Fruit fly (Drosophila melanogaster): ENCODE results near the gene scf.

scf gene

dm6 chr3L:1307005-1307632, 8.6 kb downstream of the scf start, which contains the start of the genes Ctr9 and Nt5a (continued):
- peak; percentile 49 for TF ChIP-seq Aef1 (GFP tag; IDR thresholded peaks at IDR 0.05)
- peak; percentile 79 for TF ChIP-seq kni (GFP tag; optimal IDR thresholded peaks at IDR 0.05)
- peak; percentile 27 for TF ChIP-seq CG8388 (GFP tag; optimal IDR thresholded peaks at IDR 0.05)
- no peak for TF ChIP-seq CG18476 (GFP tag; optimal IDR thresholded peaks at IDR 0.05)
- no peak for TF ChIP-seq Bdp1 (GFP tag; optimal IDR thresholded peaks at IDR 0.05)
- TF ChIP-seq NfI (GFP tag; optimal IDR thresholded peaks at IDR 0.05): peak; percentile 66
- TF ChIP-seq jigr1 (GFP tag; IDR thresholded peaks at IDR 0.05): no peak
- TF ChIP-seq D (optimal IDR thresholded peaks at IDR 0.05): no peak
- TF ChIP-seq D (GFP tag; optimal IDR thresholded peaks at IDR 0.05): no peak
- TF ChIP-seq CG6683 (GFP tag; optimal IDR thresholded peaks at IDR 0.05): peak; percentile 31
- TF ChIP-seq CG8765 (GFP tag; IDR thresholded peaks at IDR 0.05): no peak
- no peak for TF ChIP-seq CG15696 (tag; optimal IDR thresholded peaks at IDR 0.05)
- TF ChIP-seq Eip74EF (GFP tag; optimal IDR thresholded peaks at IDR 0.05): peak in 1 of 2 experiments; percentile 47
- TF ChIP-seq Rx (GFP tag; IDR thresholded peaks at IDR 0.05): no peak
- TF ChIP-seq corto (GFP tag; optimal IDR thresholded peaks at IDR 0.05): no peak
- TF ChIP-seq CG12155 (GFP tag; optimal IDR thresholded peaks at IDR 0.05): peak; percentile 52
- peak; percentile 44 for TF ChIP-seq CG9215 (GFP tag; IDR thresholded peaks at IDR 0.05)
- no peak; the same call in 1 of the 2 replicates for TF ChIP-seq lmd (GFP tag; IDR thresholded peaks at IDR 0.05)
- peak; percentile 21 for TF ChIP-seq CG13296 (GFP tag; optimal IDR thresholded peaks at IDR 0.05)
- peak; percentile 17 for TF ChIP-seq zf30C (GFP tag; optimal IDR thresholded peaks at IDR 0.05)
- no peak for TF ChIP-seq CG2875 (GFP tag; optimal IDR thresholded peaks at IDR 0.05)
- no peak for TF ChIP-seq CG4328 (GFP tag; optimal IDR thresholded peaks at IDR 0.05)
- TF ChIP-seq Sox102F (GFP tag; optimal IDR thresholded peaks at IDR 0.05): no peak
- peak in 1 of 3 experiments; percentile 16 for TF ChIP-seq lola (GFP tag; optimal IDR thresholded peaks at IDR 0.05)
- TF ChIP-seq Hey (tag; optimal IDR thresholded peaks at IDR 0.05): no peak
- 0 out of 2 replicates have a peak, but pooled peaks have one; percentile 38 for TF ChIP-seq Adf1 (GFP tag; IDR thresholded peaks at IDR 0.05)
- TF ChIP-seq Gsc (GFP tag; IDR thresholded peaks at IDR 0.05): no peak
- TF ChIP-seq crc (GFP tag; optimal IDR thresholded peaks at IDR 0.05): no peak
- TF ChIP-seq Trl (optimal IDR thresholded peaks at IDR 0.05): no peak
- peak; percentile 76 for TF ChIP-seq Trl (GFP tag; optimal IDR thresholded peaks at IDR 0.05)
- TF ChIP-seq CG12744 (GFP tag; optimal IDR thresholded peaks at IDR 0.05): peak; percentile 61
- peak; percentile 63 for TF ChIP-seq caup (GFP tag; optimal IDR thresholded peaks at IDR 0.05; ENCODE audit: severe bottlenecking)
- TF ChIP-seq PHDP (tag; optimal IDR thresholded peaks at IDR 0.05): peak; percentile 29
- TF ChIP-seq pita (GFP tag; optimal IDR thresholded peaks at IDR 0.05): no peak
- TF ChIP-seq CG3847 (GFP tag; IDR thresholded peaks at IDR 0.05): peak; percentile 74
- TF ChIP-seq oc (tag; optimal IDR thresholded peaks at IDR 0.05): no peak
- peak; percentile 64 for TF ChIP-seq mirr (GFP tag; optimal IDR thresholded peaks at IDR 0.05)
- TF ChIP-seq CG33213 (GFP tag; optimal IDR thresholded peaks at IDR 0.05): peak; percentile 43
- TF ChIP-seq CG18011 (GFP tag; optimal IDR thresholded peaks at IDR 0.05): peak; percentile 42
- no peak for TF ChIP-seq Sox100B (GFP tag; optimal IDR thresholded peaks at IDR 0.05)
- TF ChIP-seq CG17385 (GFP tag; optimal IDR thresholded peaks at IDR 0.05): peak; percentile 8
- TF ChIP-seq CG11504 (tag; optimal IDR thresholded peaks at IDR 0.05): no peak
- TF ChIP-seq CG12299 (tag; optimal IDR thresholded peaks at IDR 0.05): no peak
- peak; percentile 68; the same call in 2 of the 3 replicates for TF ChIP-seq Dbx (GFP tag; IDR thresholded peaks at IDR 0.05)
- TF ChIP-seq CG4424 (GFP tag; optimal IDR thresholded peaks at IDR 0.05): peak; percentile 5
- peak; percentile 68 for TF ChIP-seq ERR (GFP tag; optimal IDR thresholded peaks at IDR 0.05)
- TF ChIP-seq CG42726 (GFP tag; IDR thresholded peaks at IDR 0.05; ENCODE audit: partially characterized antibody): peak; percentile 16; the same call in 1 of the 2 replicates
- peak; percentile 78 for TF ChIP-seq stwl (tag; optimal IDR thresholded peaks at IDR 0.05)
- no peak for TF ChIP-seq CG8359 (GFP tag; optimal IDR thresholded peaks at IDR 0.05; ENCODE audit: borderline replicate concordance)
